Fruit fly (Drosophila melanogaster): ENCODE data around the gene CG2004.

The CG2004 gene

dm6 chrX:8671348-8672298 lies 43.1 kb downstream of the CG2004 start (continued):
- TF ChIP-seq sna (GFP tag; IDR thresholded peaks at IDR 0.05; ENCODE audit: partially characterized antibody) = no peak
- no peak for TF ChIP-seq Trl (optimal IDR thresholded peaks at IDR 0.05)
- TF ChIP-seq Trl (GFP tag; optimal IDR thresholded peaks at IDR 0.05) = no peak
- TF ChIP-seq ap (GFP tag; IDR thresholded peaks at IDR 0.05) = peak; percentile 55; the same call in 1 of the 2 replicates
- TF ChIP-seq aop (GFP tag; IDR thresholded peaks at IDR 0.05) = 0 out of 2 replicates have a peak, but pooled peaks have one; percentile 12
- no peak for TF ChIP-seq ab (GFP tag; optimal IDR thresholded peaks at IDR 0.05)
- no peak for TF ChIP-seq her (GFP tag; optimal IDR thresholded peaks at IDR 0.05)
- peak; percentile 75 for TF ChIP-seq CG31441 (GFP tag; IDR thresholded peaks at IDR 0.05)
- no peak for TF ChIP-seq CG12942 (GFP tag; optimal IDR thresholded peaks at IDR 0.05)
- TF ChIP-seq Sox102F (GFP tag; optimal IDR thresholded peaks at IDR 0.05) = peak; percentile 59
- TF ChIP-seq btn (GFP tag; optimal IDR thresholded peaks at IDR 0.05) = no peak
- peak; percentile 50 for TF ChIP-seq CG15696 (tag; optimal IDR thresholded peaks at IDR 0.05)
- TF ChIP-seq CG2712 (tag; optimal IDR thresholded peaks at IDR 0.05) = peak; percentile 78
- TF ChIP-seq Ptx1 (GFP tag; IDR thresholded peaks at IDR 0.05) = peak; percentile 52
- no peak for TF ChIP-seq Lpt (GFP tag; optimal IDR thresholded peaks at IDR 0.05)
- TF ChIP-seq CG30431 (GFP tag; optimal IDR thresholded peaks at IDR 0.05) = peak; percentile 15
- TF ChIP-seq Rx (GFP tag; IDR thresholded peaks at IDR 0.05) = peak; percentile 59
- TF ChIP-seq Hey (tag; optimal IDR thresholded peaks at IDR 0.05) = no peak
- peak; percentile 20; the same call in 1 of the 2 replicates for TF ChIP-seq danr (GFP tag; IDR thresholded peaks at IDR 0.05)
- peak; percentile 52 for TF ChIP-seq D19A (tag; optimal IDR thresholded peaks at IDR 0.05)
- no peak for TF ChIP-seq CG6765 (GFP tag; optimal IDR thresholded peaks at IDR 0.05)
- peak; percentile 31 for TF ChIP-seq Mes4 (GFP tag; optimal IDR thresholded peaks at IDR 0.05)
- peak; percentile 43; the same call in 1 of the 2 replicates for TF ChIP-seq Gsc (GFP tag; IDR thresholded peaks at IDR 0.05)
- no peak for TF ChIP-seq CG12236 (GFP tag; optimal IDR thresholded peaks at IDR 0.05)
- TF ChIP-seq tll (GFP tag; optimal IDR thresholded peaks at IDR 0.05) = no peak
- TF ChIP-seq CG1832 (GFP tag; optimal IDR thresholded peaks at IDR 0.05) = no peak
- no peak; the same call in 1 of the 2 replicates for TF ChIP-seq CG4730 (GFP tag; IDR thresholded peaks at IDR 0.05)
- no peak for TF ChIP-seq fd3F (GFP tag; optimal IDR thresholded peaks at IDR 0.05)
- no peak for TF ChIP-seq dm (GFP tag; optimal IDR thresholded peaks at IDR 0.05)
- TF ChIP-seq bsh (GFP tag; optimal IDR thresholded peaks at IDR 0.05) = peak in 1 of 2 experiments; percentile 56
- TF ChIP-seq prd (optimal IDR thresholded peaks at IDR 0.05) = no peak
- peak; percentile 78; the same call in 2 of the 3 replicates for TF ChIP-seq prd (GFP tag; IDR thresholded peaks at IDR 0.05)
- TF ChIP-seq CG15514 (GFP tag; optimal IDR thresholded peaks at IDR 0.05) = no peak
- TF ChIP-seq Ets97D (GFP tag; optimal IDR thresholded peaks at IDR 0.05) = no peak
- TF ChIP-seq eyg (GFP tag; optimal IDR thresholded peaks at IDR 0.05) = no peak
- peak; percentile 64 for TF ChIP-seq HLH3B (GFP tag; IDR thresholded peaks at IDR 0.05)
- TF ChIP-seq kah (GFP tag; optimal IDR thresholded peaks at IDR 0.05) = no peak
- TF ChIP-seq dysf (GFP tag; IDR thresholded peaks at IDR 0.05) = peak; percentile 57; the same call in 1 of the 3 replicates
- TF ChIP-seq kni (GFP tag; optimal IDR thresholded peaks at IDR 0.05) = no peak
- TF ChIP-seq lola (GFP tag; optimal IDR thresholded peaks at IDR 0.05) = peak in 1 of 3 experiments; percentile 75
- no peak for TF ChIP-seq CG18764 (GFP tag; optimal IDR thresholded peaks at IDR 0.05)
- TF ChIP-seq Fer3 (tag; optimal IDR thresholded peaks at IDR 0.05) = no peak
- no peak for TF ChIP-seq Dp (GFP tag; optimal IDR thresholded peaks at IDR 0.05)
- 0 out of 2 replicates have a peak, but pooled peaks have one; percentile 7 for TF ChIP-seq Rfx (GFP tag; IDR thresholded peaks at IDR 0.05)
- no peak for TF ChIP-seq HLH4C (GFP tag; IDR thresholded peaks at IDR 0.05; ENCODE audit: partially characterized antibody)
- TF ChIP-seq Dip3 (GFP tag; optimal IDR thresholded peaks at IDR 0.05) = no peak
- TF ChIP-seq cg (GFP tag; optimal IDR thresholded peaks at IDR 0.05) = no peak
- TF ChIP-seq fd102C (GFP tag; optimal IDR thresholded peaks at IDR 0.05) = no peak

Measured in whole organism, embryonic.